Worm (Caenorhabditis elegans): ENCODE results near the gene pkg-2.

The pkg-2 gene

ce11 chrIV:8511056-8511455 lies 9.6 kb upstream of the pkg-2 start, which contains the start of gene mes-6 (continued):
- peak; percentile 51 for TF ChIP-seq mep-1 (tag; optimal IDR thresholded peaks at IDR 0.05)
- peak; percentile 45 for TF ChIP-seq nhr-47 (tag; optimal IDR thresholded peaks at IDR 0.05)
- peak; percentile 89 for TF ChIP-seq efl-1 (optimal IDR thresholded peaks at IDR 0.05)
- peak; percentile 88 to 98 for TF ChIP-seq efl-1 (GFP tag; optimal IDR thresholded peaks at IDR 0.05 in 1 of 2)
- TF ChIP-seq blmp-1 (tag; optimal IDR thresholded peaks at IDR 0.05), result peak; percentile 31
- TF ChIP-seq aly-2 (tag; optimal IDR thresholded peaks at IDR 0.05), result no peak
- peak; percentile 27 for TF ChIP-seq tbx-2 (tag; optimal IDR thresholded peaks at IDR 0.05)
- peak; percentile 27; the same call in 1 of the 2 replicates for TF ChIP-seq isw-1 (GFP tag; IDR thresholded peaks at IDR 0.05)
- TF ChIP-seq vab-15 (tag; optimal IDR thresholded peaks at IDR 0.05), result peak; percentile 19
- peak; percentile 16 for TF ChIP-seq dsc-1 (tag; optimal IDR thresholded peaks at IDR 0.05)
- no peak for TF ChIP-seq nhr-84 (tag; optimal IDR thresholded peaks at IDR 0.05)
- TF ChIP-seq pag-3 (tag; optimal IDR thresholded peaks at IDR 0.05; ENCODE audit: borderline replicate concordance, insufficient read depth), result no peak
- TF ChIP-seq lir-3 (tag; optimal IDR thresholded peaks at IDR 0.05; ENCODE audit: poor library complexity), result no peak
- TF ChIP-seq mdl-1 (tag; optimal IDR thresholded peaks at IDR 0.05), result peak in 1 of 2 experiments; percentile 19

- TF ChIP-seq zag-1 (tag; optimal IDR thresholded peaks at IDR 0.05), result no peak
- TF ChIP-seq lin-14 (GFP tag; optimal IDR thresholded peaks at IDR 0.05), result no peak
- no peak for TF ChIP-seq elt-2 (tag; optimal IDR thresholded peaks at IDR 0.05)
- TF ChIP-seq nhr-20 (tag; optimal IDR thresholded peaks at IDR 0.05), result no peak
- TF ChIP-seq elt-3 (tag; optimal IDR thresholded peaks at IDR 0.05), result no peak
- no peak for TF ChIP-seq hpl-2 (GFP tag; optimal IDR thresholded peaks at IDR 0.05)
- TF ChIP-seq ztf-4 (tag; optimal IDR thresholded peaks at IDR 0.05), result no peak
- no peak for TF ChIP-seq tlp-1 (tag; optimal IDR thresholded peaks at IDR 0.05)
- no peak for TF ChIP-seq blmp-1 (tag; optimal IDR thresholded peaks at IDR 0.05)
- TF ChIP-seq unc-86 (tag; optimal IDR thresholded peaks at IDR 0.05), result no peak
- TF ChIP-seq aha-1 (tag; optimal IDR thresholded peaks at IDR 0.05), result no peak
- no peak for TF ChIP-seq ceh-63 (GFP tag; optimal IDR thresholded peaks at IDR 0.05)
- no peak for TF ChIP-seq hlh-17 (GFP tag; optimal IDR thresholded peaks at IDR 0.05; ENCODE audit: borderline replicate concordance)
- TF ChIP-seq efl-3 (GFP tag; optimal IDR thresholded peaks at IDR 0.05), result no peak
- TF ChIP-seq isw-1 (GFP tag; IDR thresholded peaks at IDR 0.05), result no peak
- TF ChIP-seq fkh-8 (tag; optimal IDR thresholded peaks at IDR 0.05), result no peak
Measured at ce11 chrIV:8512679-8513078, 8.0 kb upstream of the pkg-2 start, which contains the start of gene C09G4.4. TSS of gene C09G4.4 (plus strand) at chrIV:8512979.

ce11 chrIV:8513619-8514018 lies 7.1 kb upstream of the pkg-2 start, which contains the start of gene cks-1:
TSS of gene cks-1 (plus strand) at chrIV:8513919.
- TF ChIP-seq ets-5 (GFP tag; IDR thresholded peaks at IDR 0.05) (no peak), mab-9 (GFP tag; IDR thresholded peaks at IDR 0.05) (no peak), xbp-1 (tag; optimal IDR thresholded peaks at IDR 0.05) (no peak), sox-4 (tag; optimal IDR thresholded peaks at IDR 0.05) (no peak), F16B12.6 (tag; optimal IDR thresholded peaks at IDR 0.05) (no peak), unc-130 (tag; optimal IDR thresholded peaks at IDR 0.05) (no peak), dsc-1 (tag; optimal IDR thresholded peaks at IDR 0.05) (no peak), C04F5.9 (tag; optimal IDR thresholded peaks at IDR 0.05) (no peak), elt-2 (tag; optimal IDR thresholded peaks at IDR 0.05) (no peak), fkh-10 (GFP tag; optimal IDR thresholded peaks at IDR 0.05) (no peak), ces-1 (GFP tag; optimal IDR thresholded peaks at IDR 0.05) (no peak), zag-1 (tag; optimal IDR thresholded peaks at IDR 0.05) (no peak), fkh-8 (tag; optimal IDR thresholded peaks at IDR 0.05) (no peak)

- TF ChIP-seq ama-1 (optimal IDR thresholded peaks at IDR 0.05), result no peak
- TF ChIP-seq nhr-76 (tag; optimal IDR thresholded peaks at IDR 0.05), result no peak
- TF ChIP-seq unc-30 (tag; optimal IDR thresholded peaks at IDR 0.05), result no peak
- no peak for TF ChIP-seq mab-9 (GFP tag; IDR thresholded peaks at IDR 0.05)
- no peak for TF ChIP-seq lin-15B (tag; optimal IDR thresholded peaks at IDR 0.05)
Measured at ce11 chrIV:8514546-8514945, 6.1 kb upstream of the pkg-2 start.

All from whole organism, L1 larva.